Worm (Caenorhabditis elegans): Measurements from ENCODE around the gene F18A11.3.

DNA sequence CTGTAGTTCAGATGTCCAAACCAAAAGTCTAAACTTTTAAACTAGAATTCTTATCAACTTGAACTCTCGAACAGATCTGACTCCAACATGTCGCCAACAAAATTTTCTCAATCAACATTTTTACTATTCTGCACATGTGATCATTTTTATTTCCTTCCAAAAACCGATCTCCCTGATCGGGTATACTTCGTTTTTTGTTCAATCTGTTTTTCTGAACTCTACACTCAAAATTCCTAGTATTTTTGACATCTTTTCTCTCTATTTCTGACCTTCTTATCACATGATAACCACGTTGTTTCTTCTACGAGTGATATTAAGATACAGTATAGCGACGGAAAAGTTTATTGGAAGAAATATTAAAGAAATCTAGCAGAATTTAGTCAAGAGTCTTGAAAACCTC is 30.4 kb downstream of the F18A11.3 start:
- TF ChIP-seq F37D6.2 (tag; optimal IDR thresholded peaks at IDR 0.05) (no peak), nhr-237 (tag; optimal IDR thresholded peaks at IDR 0.05) (no peak), lsy-2 (tag; optimal IDR thresholded peaks at IDR 0.05) (peak in 1 of 2 experiments; percentile 45), zag-1 (tag; optimal IDR thresholded peaks at IDR 0.05) (no peak), fkh-10 (GFP tag; optimal IDR thresholded peaks at IDR 0.05) (no peak), spr-1 (tag; optimal IDR thresholded peaks at IDR 0.05) (no peak), ceh-32 (tag; optimal IDR thresholded peaks at IDR 0.05; ENCODE audit: poor library complexity) (no peak), lin-1 (GFP tag; IDR thresholded peaks at IDR 0.05) (no peak), F26F4.8 (GFP tag; conservative IDR thresholded peaks at IDR 0.05) (no peak), ceh-82 (tag; optimal IDR thresholded peaks at IDR 0.05) (no peak), egl-27 (tag; optimal IDR thresholded peaks at IDR 0.05) (no peak), mep-1 (tag; optimal IDR thresholded peaks at IDR 0.05) (peak; percentile 58)

Data from whole organism, L4 larva.